Worm (Caenorhabditis elegans): ENCODE measurements around the gene B0034.7.
A peak's percentile ranks its signal among the peaks of the same experiment; 100 is the strongest.

B0034.7 gene

DNA sequence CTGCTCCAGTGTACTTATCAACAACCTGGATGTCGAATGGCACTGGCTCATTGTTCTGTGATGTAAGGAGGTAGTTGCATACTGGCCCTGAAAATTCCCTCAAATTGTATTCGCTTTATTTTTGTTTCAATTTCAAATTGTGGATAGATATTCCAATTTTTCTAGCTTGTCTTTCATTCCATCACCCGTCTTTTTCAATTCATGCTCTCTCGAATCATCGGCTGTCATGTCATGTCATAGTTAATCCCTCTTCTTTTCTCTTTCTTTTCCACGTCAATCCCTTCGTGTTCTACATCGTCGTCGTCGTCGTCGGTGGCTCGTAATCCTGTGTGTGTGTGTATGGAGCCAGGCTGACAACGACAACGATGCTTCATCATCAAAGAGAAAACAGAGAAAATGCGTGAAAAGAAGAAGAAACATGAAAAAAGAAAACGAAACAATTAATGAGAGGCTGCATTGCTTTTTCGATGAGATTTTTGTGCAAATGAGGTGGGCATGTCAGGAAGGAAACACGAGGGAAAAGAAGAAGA lies 5.7 kb upstream of the B0034.7 start (continued):
- TF ChIP-seq tlp-1 (tag; optimal IDR thresholded peaks at IDR 0.05) (no peak), nhr-71 (tag; optimal IDR thresholded peaks at IDR 0.05) (peak; percentile 40), nhr-47 (tag; optimal IDR thresholded peaks at IDR 0.05) (no peak), elt-3 (tag; optimal IDR thresholded peaks at IDR 0.05) (no peak), rnt-1 (tag; optimal IDR thresholded peaks at IDR 0.05) (no peak), ceh-82 (tag; optimal IDR thresholded peaks at IDR 0.05) (no peak), lir-3 (tag; optimal IDR thresholded peaks at IDR 0.05; ENCODE audit: poor library complexity) (no peak), hpl-2 (GFP tag; optimal IDR thresholded peaks at IDR 0.05) (no peak), ceh-90 (tag; optimal IDR thresholded peaks at IDR 0.05) (no peak), egl-13 (tag; optimal IDR thresholded peaks at IDR 0.05) (peak; percentile 40), blmp-1 (tag; optimal IDR thresholded peaks at IDR 0.05) (no peak), unc-62 (GFP tag; optimal IDR thresholded peaks at IDR 0.05) (no peak)

DNA sequence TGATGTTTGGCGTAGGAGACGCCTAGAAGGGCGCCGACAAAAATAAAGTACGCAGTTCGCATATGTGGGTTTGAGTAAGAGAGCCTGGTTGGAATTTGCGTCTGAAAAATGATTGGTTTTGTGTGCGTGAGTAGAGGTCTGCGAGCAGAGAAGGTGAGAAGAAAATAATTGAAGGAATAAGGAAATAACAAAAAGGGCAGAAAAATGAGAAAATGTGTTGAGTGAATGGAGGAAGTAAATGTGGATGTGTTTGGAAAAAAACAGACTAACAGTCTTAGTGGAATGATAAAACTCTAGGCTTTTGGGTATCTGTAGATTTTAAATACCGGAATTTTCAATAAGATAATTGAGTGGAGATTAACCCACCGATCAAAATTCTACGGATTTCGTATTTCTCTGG lies 4.8 kb upstream of the B0034.7 start, which contains the start of gene casy-1:
TSS of gene casy-1 (minus strand) at position 101 of the 400 bp plus-strand sequence.
- TF ChIP-seq lin-13 (GFP tag; optimal IDR thresholded peaks at IDR 0.05): no peak
- no peak for TF ChIP-seq nhr-71 (tag; optimal IDR thresholded peaks at IDR 0.05)
- no peak for TF ChIP-seq lin-14 (GFP tag; optimal IDR thresholded peaks at IDR 0.05)
- TF ChIP-seq nhr-19 (GFP tag; conservative IDR thresholded peaks at IDR 0.05): no peak
- no peak for TF ChIP-seq fkh-10 (GFP tag; optimal IDR thresholded peaks at IDR 0.05)
- no peak for TF ChIP-seq nhr-47 (tag; optimal IDR thresholded peaks at IDR 0.05)
- no peak for TF ChIP-seq aha-1 (tag; optimal IDR thresholded peaks at IDR 0.05)
- TF ChIP-seq nhr-76 (tag; optimal IDR thresholded peaks at IDR 0.05): no peak
- no peak for TF ChIP-seq jun-1 (tag; optimal IDR thresholded peaks at IDR 0.05)
- no peak for TF ChIP-seq snu-23 (GFP tag; optimal IDR thresholded peaks at IDR 0.05)
- TF ChIP-seq aly-2 (tag; optimal IDR thresholded peaks at IDR 0.05): no peak
- TF ChIP-seq unc-98 (GFP tag; IDR thresholded peaks at IDR 0.05): no peak
- TF ChIP-seq mab-9 (GFP tag; IDR thresholded peaks at IDR 0.05): no peak
- no peak for TF ChIP-seq C16A3.4 (tag; optimal IDR thresholded peaks at IDR 0.05)
- no peak for TF ChIP-seq hlh-4 (tag; optimal IDR thresholded peaks at IDR 0.05)
- TF ChIP-seq fkh-8 (tag; optimal IDR thresholded peaks at IDR 0.05): no peak
- TF ChIP-seq ceh-88 (GFP tag; IDR thresholded peaks at IDR 0.05): no peak

DNA sequence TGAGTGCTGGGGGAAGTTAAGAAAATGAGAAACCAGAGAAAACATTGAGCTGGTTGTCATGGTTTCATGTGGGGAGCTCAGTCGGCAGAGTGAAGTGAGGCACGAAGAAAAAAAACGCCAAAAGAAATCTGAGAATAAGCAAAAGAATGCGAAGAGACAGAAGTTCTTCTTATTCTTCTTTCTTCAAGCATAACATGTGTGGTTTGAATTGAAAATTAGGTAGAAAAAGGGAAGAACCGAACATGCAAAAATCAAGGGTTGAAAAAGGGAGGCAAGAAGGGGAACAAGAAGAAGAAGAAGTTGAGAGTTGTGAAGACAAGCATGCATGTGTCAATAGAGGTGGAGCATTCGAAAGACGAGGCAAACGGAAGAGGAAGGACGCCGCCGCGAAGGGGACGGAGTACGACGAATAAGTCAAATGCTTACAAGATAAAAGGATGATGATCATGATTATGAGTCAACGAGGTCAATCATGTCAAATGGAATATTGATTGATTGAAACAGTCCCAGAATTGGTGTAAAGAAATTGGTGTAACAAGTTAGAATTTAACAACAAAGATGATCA lies 3.5 kb upstream of the B0034.7 start:
- peak; percentile 54 for TF ChIP-seq fkh-10 (GFP tag; optimal IDR thresholded peaks at IDR 0.05)
- TF ChIP-seq fkh-8 (tag; optimal IDR thresholded peaks at IDR 0.05): peak; percentile 38
- no peak for TF ChIP-seq Y116A8C.19 (tag; optimal IDR thresholded peaks at IDR 0.05; ENCODE audit: borderline replicate concordance)
- TF ChIP-seq nhr-47 (tag; optimal IDR thresholded peaks at IDR 0.05): peak; percentile 9
- TF ChIP-seq lin-14 (GFP tag; optimal IDR thresholded peaks at IDR 0.05): peak; percentile 28

DNA sequence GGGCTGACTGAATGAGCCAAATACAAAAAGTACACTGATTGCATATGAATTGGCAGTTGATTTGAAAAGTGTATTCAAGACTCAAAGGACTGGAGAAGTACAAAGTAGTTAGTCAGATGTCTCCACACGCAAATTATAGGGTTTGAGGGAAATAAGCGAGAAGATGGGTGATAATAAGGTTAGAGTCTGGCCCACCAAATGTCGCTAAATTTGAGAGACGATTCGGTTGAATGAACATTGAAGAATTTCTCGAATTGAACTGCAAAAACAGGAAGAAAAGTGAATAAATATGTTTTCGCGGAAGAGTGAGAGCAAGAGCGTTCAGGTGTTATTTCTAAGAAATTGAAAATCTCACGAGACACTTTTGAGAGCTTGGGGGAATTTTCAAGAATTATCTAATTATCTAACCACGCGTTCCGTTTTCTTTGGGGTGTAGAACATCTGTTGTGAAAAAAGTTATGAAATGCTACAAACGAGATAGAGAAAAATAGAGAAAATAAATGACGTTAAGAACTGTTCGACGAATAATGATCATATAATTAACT lies 1.8 kb upstream of the B0034.7 start:
- TF ChIP-seq nhr-85 (tag): no peak
- peak; percentile 66 for TF ChIP-seq nhr-71 (tag; optimal IDR thresholded peaks at IDR 0.05)
- TF ChIP-seq ceh-90 (tag; optimal IDR thresholded peaks at IDR 0.05): no peak
- TF ChIP-seq sox-4 (tag; optimal IDR thresholded peaks at IDR 0.05): peak; percentile 78
- peak; percentile 67 for TF ChIP-seq fkh-8 (tag; optimal IDR thresholded peaks at IDR 0.05)
- peak; percentile 17 for TF ChIP-seq dsc-1 (tag; optimal IDR thresholded peaks at IDR 0.05)
- no peak for TF ChIP-seq nhr-90 (tag; optimal IDR thresholded peaks at IDR 0.05; ENCODE audit: poor library complexity)
- peak; percentile 14 for TF ChIP-seq lin-14 (GFP tag; optimal IDR thresholded peaks at IDR 0.05)
- TF ChIP-seq ces-1 (GFP tag; optimal IDR thresholded peaks at IDR 0.05): no peak
- no peak for TF ChIP-seq snpc-4 (tag; optimal IDR thresholded peaks at IDR 0.05)
- TF ChIP-seq ceh-63 (GFP tag; optimal IDR thresholded peaks at IDR 0.05): no peak
- no peak for TF ChIP-seq skn-1 (tag; optimal IDR thresholded peaks at IDR 0.05)
- no peak for TF ChIP-seq zag-1 (tag; optimal IDR thresholded peaks at IDR 0.05)
- peak; percentile 62 for TF ChIP-seq nhr-47 (tag; optimal IDR thresholded peaks at IDR 0.05)
- no peak for TF ChIP-seq lsy-2 (tag; optimal IDR thresholded peaks at IDR 0.05)
- no peak for TF ChIP-seq nhr-84 (tag; optimal IDR thresholded peaks at IDR 0.05)
- no peak for TF ChIP-seq pax-3 (tag; optimal IDR thresholded peaks at IDR 0.05)
- no peak for TF ChIP-seq lin-35 (GFP tag; optimal IDR thresholded peaks at IDR 0.05)
- no peak for TF ChIP-seq lin-15B (tag; optimal IDR thresholded peaks at IDR 0.05)
- no peak for TF ChIP-seq snu-23 (GFP tag; optimal IDR thresholded peaks at IDR 0.05)
- no peak for TF ChIP-seq Y116A8C.19 (tag; optimal IDR thresholded peaks at IDR 0.05; ENCODE audit: borderline replicate concordance)
- TF ChIP-seq mep-1 (tag; optimal IDR thresholded peaks at IDR 0.05): no peak
- TF ChIP-seq isw-1 (GFP tag; IDR thresholded peaks at IDR 0.05): no peak
- no peak for TF ChIP-seq tlp-1 (tag; optimal IDR thresholded peaks at IDR 0.05)
- no peak for TF ChIP-seq lin-13 (GFP tag; optimal IDR thresholded peaks at IDR 0.05)
